Worm (Caenorhabditis elegans) whole organism, L3 larva: Measurements from ENCODE around the gene F16F9.1.

Experiments used
- ZK546.5 ChIP-seq: sonication (generic microtip); optimal IDR thresholded peaks from 2 replicates; lab custom pipeline; 2017; ENCODE audit warnings: missing biosample characterization, missing genetic modification characterization
- ama-1 ChIP-seq: fragments of 150-350 bp; optimal IDR thresholded peaks from 2 replicates; lab custom pipeline; 2018
- egl-27 ChIP-seq: sonication (generic microtip); optimal IDR thresholded peaks from 4 replicates; lab custom pipeline; 2017; ENCODE audit warnings: missing biosample characterization, missing genetic modification reagents, missing genetic modification characterization
- mdl-1 ChIP-seq: fragments of 150-350 bp; optimal IDR thresholded peaks from 2 replicates; lab custom pipeline; 2014; ENCODE audit warnings: missing biosample characterization, missing genetic modification characterization
- nhr-11 ChIP-seq: fragments of 150-350 bp; optimal IDR thresholded peaks from 2 replicates; lab custom pipeline; 2014; ENCODE audit warnings: missing biosample characterization, missing genetic modification characterization
- nhr-237 ChIP-seq: fragments of 150-350 bp; optimal IDR thresholded peaks from 2 replicates; lab custom pipeline; 2014; ENCODE audit warnings: missing biosample characterization, missing genetic modification characterization
- nhr-76 ChIP-seq: fragments of 150-350 bp; sonication (generic microtip); optimal IDR thresholded peaks from 5 replicates; lab custom pipeline; 2014; ENCODE audit warnings: missing biosample characterization, missing genetic modification characterization
- nhr-77 ChIP-seq: fragments of 150-350 bp; optimal IDR thresholded peaks from 2 replicates; lab custom pipeline; 2014; ENCODE audit warnings: missing biosample characterization, missing genetic modification characterization
- snpc-4 ChIP-seq: fragments of 150-350 bp; optimal IDR thresholded peaks from 2 replicates; lab custom pipeline; 2014; ENCODE audit warnings: missing biosample characterization, missing genetic modification characterization
- unc-62 ChIP-seq: fragments of 150-350 bp; sonication (generic microtip); optimal IDR thresholded peaks from 4 replicates; lab custom pipeline; 2014; ENCODE audit warnings: missing biosample characterization, missing genetic modification reagents, missing genetic modification characterization

DNA sequence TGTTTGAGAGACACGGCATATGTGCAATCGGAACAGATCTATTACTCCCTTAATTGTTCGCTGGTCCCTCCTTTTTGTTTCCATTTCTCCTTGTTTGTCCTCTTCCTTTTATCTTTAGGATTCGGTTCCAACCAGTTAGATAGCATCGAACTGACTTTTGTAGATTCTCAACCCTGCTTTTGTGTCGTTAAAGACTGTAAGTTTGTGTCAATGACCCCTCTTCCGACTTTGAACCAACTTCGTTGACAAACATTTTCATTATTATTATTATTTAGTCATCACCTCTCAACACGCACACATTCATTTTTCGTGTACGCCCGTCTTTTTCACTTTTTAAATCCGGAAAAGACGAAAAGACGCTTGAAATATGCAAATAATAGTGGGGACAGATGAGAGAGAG is at the start of gene F16F9.1:
- TF ChIP-seq nhr-237 (tag; lab: Kevin White, UChicago) (no peak), snpc-4 (no peak), ZK546.5 (no peak), unc-62 (GFP tag; lab: Kevin White, UChicago) (no peak), nhr-11 (tag; lab: Kevin White, UChicago) (no peak), nhr-76 (tag; lab: Kevin White, UChicago) (no peak), nhr-77 (no peak), egl-27 (tag; lab: Kevin White, UChicago) (no peak), mdl-1 (tag; lab: Kevin White, UChicago) (no peak), ama-1 (no peak)
